Fruit fly (Drosophila melanogaster): ENCODE measurements around the gene ergic53.
A peak's percentile ranks its signal among the peaks of the same experiment; 100 is the strongest.

The ergic53 gene

dm6 chr3L:8509567-8510109, 25.1 kb upstream of the ergic53 start, which contains the start of the genes ZC3H3 and Pus7 (continued):
- no peak for TF ChIP-seq sqz (GFP tag; optimal IDR thresholded peaks at IDR 0.05)
- no peak for TF ChIP-seq ken (GFP tag; IDR thresholded peaks at IDR 0.05)
- no peak for TF ChIP-seq CG17568 (GFP tag; optimal IDR thresholded peaks at IDR 0.05)
- TF ChIP-seq ab (GFP tag; optimal IDR thresholded peaks at IDR 0.05): no peak
- TF ChIP-seq CG1832 (GFP tag; optimal IDR thresholded peaks at IDR 0.05): no peak
- TF ChIP-seq CG11456 (GFP tag; IDR thresholded peaks at IDR 0.05): no peak
- TF ChIP-seq CG8924 (tag; optimal IDR thresholded peaks at IDR 0.05): peak; percentile 16
- no peak for TF ChIP-seq odd (GFP tag; optimal IDR thresholded peaks at IDR 0.05)
- no peak for TF ChIP-seq CG2678 (tag; optimal IDR thresholded peaks at IDR 0.05)
- no peak for TF ChIP-seq CG16779 (GFP tag; IDR thresholded peaks at IDR 0.05)
- no peak for TF ChIP-seq CG12299 (tag; optimal IDR thresholded peaks at IDR 0.05)
- peak in 1 of 2 experiments; percentile 25 for TF ChIP-seq dpn (GFP tag; optimal IDR thresholded peaks at IDR 0.05)
- 0 out of 2 replicates have a peak, but pooled peaks have one; percentile 12 for TF ChIP-seq vvl (GFP tag; IDR thresholded peaks at IDR 0.05)
- peak; percentile 55 for TF ChIP-seq CG10147 (GFP tag; optimal IDR thresholded peaks at IDR 0.05)
- TF ChIP-seq CG12155 (GFP tag; optimal IDR thresholded peaks at IDR 0.05): no peak
- TF ChIP-seq lmd (GFP tag; IDR thresholded peaks at IDR 0.05): no peak
- TF ChIP-seq CG8478 (optimal IDR thresholded peaks at IDR 0.05): no peak
- no peak for TF ChIP-seq insv (GFP tag; optimal IDR thresholded peaks at IDR 0.05)
- peak; percentile 65 for TF ChIP-seq CG12391 (tag; optimal IDR thresholded peaks at IDR 0.05)
- TF ChIP-seq Hr51 (GFP tag; optimal IDR thresholded peaks at IDR 0.05): peak in 1 of 2 experiments; percentile 32
- TF ChIP-seq Ptx1 (GFP tag; IDR thresholded peaks at IDR 0.05): no peak
- TF ChIP-seq gce (GFP tag; IDR thresholded peaks at IDR 0.05): no peak
- TF ChIP-seq sima (GFP tag; optimal IDR thresholded peaks at IDR 0.05): no peak
- no peak for TF ChIP-seq bab2 (GFP tag; optimal IDR thresholded peaks at IDR 0.05)
- no peak for TF ChIP-seq dimm (GFP tag; IDR thresholded peaks at IDR 0.05)
- no peak for TF ChIP-seq CG8388 (GFP tag; optimal IDR thresholded peaks at IDR 0.05)
- no peak for TF ChIP-seq sd (tag; optimal IDR thresholded peaks at IDR 0.05)
- TF ChIP-seq CG4617 (GFP tag; optimal IDR thresholded peaks at IDR 0.05; ENCODE audit: borderline replicate concordance): peak; percentile 65
- no peak for TF ChIP-seq Chrac-16 (GFP tag; optimal IDR thresholded peaks at IDR 0.05)
- TF ChIP-seq CG9609 (GFP tag; optimal IDR thresholded peaks at IDR 0.05): no peak
- TF ChIP-seq CG12659 (GFP tag; optimal IDR thresholded peaks at IDR 0.05): peak; percentile 57
- TF ChIP-seq CG14050 (GFP tag; IDR thresholded peaks at IDR 0.05): no peak; the same call in 2 of the 3 replicates
- TF ChIP-seq Gug (GFP tag; IDR thresholded peaks at IDR 0.05): no peak
- no peak for TF ChIP-seq CG4328 (GFP tag; optimal IDR thresholded peaks at IDR 0.05)
- no peak for TF ChIP-seq crc (GFP tag; optimal IDR thresholded peaks at IDR 0.05)
- peak; percentile 31 for TF ChIP-seq Max (GFP tag; optimal IDR thresholded peaks at IDR 0.05)
- TF ChIP-seq Antp (GFP tag; optimal IDR thresholded peaks at IDR 0.05): no peak
- no peak for TF ChIP-seq CG12942 (GFP tag; optimal IDR thresholded peaks at IDR 0.05)
- TF ChIP-seq crp (GFP tag; optimal IDR thresholded peaks at IDR 0.05): peak in 1 of 2 experiments; percentile 87
- TF ChIP-seq pnt (GFP tag; optimal IDR thresholded peaks at IDR 0.05): no peak
- no peak for TF ChIP-seq E2f1 (GFP tag; IDR thresholded peaks at IDR 0.05)
- no peak for TF ChIP-seq Neu2 (GFP tag; optimal IDR thresholded peaks at IDR 0.05; ENCODE audit: borderline replicate concordance)
- no peak for TF ChIP-seq psq (GFP tag; optimal IDR thresholded peaks at IDR 0.05)
- TF ChIP-seq peb (GFP tag; IDR thresholded peaks at IDR 0.05): no peak
- no peak for TF ChIP-seq CG4360 (GFP tag; IDR thresholded peaks at IDR 0.05)
- peak; percentile 45 for TF ChIP-seq stwl (tag; optimal IDR thresholded peaks at IDR 0.05)
- no peak for TF ChIP-seq fd96Cb (tag; optimal IDR thresholded peaks at IDR 0.05)
- TF ChIP-seq org-1 (GFP tag; optimal IDR thresholded peaks at IDR 0.05): no peak
- TF ChIP-seq Ets97D (GFP tag; optimal IDR thresholded peaks at IDR 0.05): no peak
- no peak for TF ChIP-seq CG7928 (GFP tag; optimal IDR thresholded peaks at IDR 0.05)
- TF ChIP-seq row (GFP tag; IDR thresholded peaks at IDR 0.05): peak; percentile 46; the same call in 2 of the 3 replicates

Data from whole organism, embryonic.